Worm (Caenorhabditis elegans) whole organism, L4 larva: ENCODE data around the gene srdh-1.

Source experiments
- F26F4.8 ChIP-seq: fragments of 200-800 bp; sonication (Bioruptor generic); conservative IDR thresholded peaks from 2 replicates; pipeline ENCODE4 v1.3.6; 2022; ENCODE audit warnings: missing genetic modification characterization, missing compliant biosample characterization
- Y48G9A.11 ChIP-seq: fragments of 200-800 bp; sonication (Bioruptor generic); IDR thresholded peaks from 2 replicates; pipeline ENCODE4 v1.3.6; 2022; ENCODE audit warnings: missing genetic modification reagents, missing genetic modification characterization, missing compliant biosample characterization
- ZK546.5 ChIP-seq, 2 experiments: sonication (generic microtip); optimal IDR thresholded peaks; 2 replicates each; lab custom pipeline; 2017; ENCODE audit warnings: missing biosample characterization in 2 of 2, missing genetic modification characterization in 2 of 2
- ceh-32 ChIP-seq: sonication (generic microtip); optimal IDR thresholded peaks from 2 replicates; lab custom pipeline; 2016; ENCODE audit warnings: mild to moderate bottlenecking, missing genetic modification characterization, missing compliant biosample characterization; ENCODE audit not compliant: poor library complexity
- ces-1 ChIP-seq: fragments of 150-350 bp; sonication (generic microtip); optimal IDR thresholded peaks from 4 replicates; lab custom pipeline; 2014; ENCODE audit warnings: missing biosample characterization, missing genetic modification reagents, missing genetic modification characterization
- daf-19 ChIP-seq: fragments of 200-800 bp; sonication (Bioruptor generic); conservative IDR thresholded peaks from 2 replicates; pipeline ENCODE4 v1.3.6; 2022; ENCODE audit warnings: missing genetic modification characterization, missing compliant biosample characterization
- dmd-6 ChIP-seq: fragments of 200-800 bp; sonication (Bioruptor generic); IDR thresholded peaks from 2 replicates; pipeline ENCODE4 v1.3.6; 2022; ENCODE audit warnings: missing genetic modification reagents, missing genetic modification characterization, missing compliant biosample characterization
- dpl-1 ChIP-seq: fragments of 150-350 bp; optimal IDR thresholded peaks from 2 replicates; lab custom pipeline; 2014; ENCODE audit warnings: missing biosample characterization, missing genetic modification reagents, missing genetic modification characterization
- dve-1 ChIP-seq: sonication (generic microtip); optimal IDR thresholded peaks from 2 replicates; lab custom pipeline; 2017; ENCODE audit warnings: antibody characterized with exemption, mild to moderate bottlenecking, missing genetic modification characterization, missing compliant biosample characterization; ENCODE audit not compliant: insufficient read depth
- fkh-10 ChIP-seq: fragments of 150-350 bp; optimal IDR thresholded peaks from 2 replicates; lab custom pipeline; 2014; ENCODE audit warnings: missing biosample characterization, missing genetic modification reagents, missing genetic modification characterization
- fos-1 ChIP-seq: fragments of 150-350 bp; optimal IDR thresholded peaks from 2 replicates; lab custom pipeline; 2014; ENCODE audit warnings: missing biosample characterization, missing genetic modification characterization
- gei-8 ChIP-seq: fragments of 200-800 bp; sonication (Bioruptor generic); optimal IDR thresholded peaks from 2 replicates; lab custom pipeline; 2018; ENCODE audit warnings: mild to moderate bottlenecking, missing genetic modification characterization, missing compliant biosample characterization
- hlh-11 ChIP-seq: fragments of 200-800 bp; sonication (Bioruptor generic); optimal IDR thresholded peaks from 2 replicates; lab custom pipeline; 2018; ENCODE audit warnings: mild to moderate bottlenecking, missing genetic modification characterization, missing compliant biosample characterization
- hlh-30 ChIP-seq: sonication (generic microtip); optimal IDR thresholded peaks from 2 replicates; lab custom pipeline; 2017; ENCODE audit warnings: antibody characterized with exemption, mild to moderate bottlenecking, missing genetic modification characterization, missing compliant biosample characterization; ENCODE audit not compliant: insufficient read depth
- lin-1 ChIP-seq: fragments of 200-800 bp; sonication (Bioruptor generic); IDR thresholded peaks from 2 replicates; pipeline ENCODE4 v1.3.6; 2022; ENCODE audit warnings: missing genetic modification reagents, missing genetic modification characterization, missing compliant biosample characterization
- lin-15B ChIP-seq: fragments of 150-350 bp; sonication (generic microtip); optimal IDR thresholded peaks from 3 replicates; lab custom pipeline; 2014; ENCODE audit warnings: missing biosample characterization, missing genetic modification characterization
- lin-38 ChIP-seq: fragments of 200-800 bp; sonication (Bioruptor generic); IDR thresholded peaks from 2 replicates; pipeline ENCODE4 v1.3.6; 2022; ENCODE audit warnings: missing genetic modification reagents, missing genetic modification characterization, missing compliant biosample characterization
- lin-39 ChIP-seq: fragments of 150-350 bp; optimal IDR thresholded peaks from 2 replicates; lab custom pipeline; 2014; ENCODE audit warnings: missing biosample characterization, missing genetic modification reagents, missing genetic modification characterization
- lsy-2 ChIP-seq, 2 experiments: fragments of 150-350 bp in 1 of 2; sonication (generic microtip) in 1 of 2; optimal IDR thresholded peaks; 2 replicates each; lab custom pipeline; 2014 to 2017; ENCODE audit warnings: missing biosample characterization in 2 of 2, missing genetic modification characterization in 2 of 2
- mdl-1 ChIP-seq, 2 experiments: fragments of 150-350 bp in 1 of 2; sonication (generic microtip) in 1 of 2; optimal IDR thresholded peaks; 2 replicates each; lab custom pipeline; 2014 to 2017; ENCODE audit warnings: missing biosample characterization in 2 of 2, missing genetic modification characterization in 2 of 2
- mep-1 ChIP-seq: fragments of 150-350 bp; sonication (generic microtip); optimal IDR thresholded peaks from 3 replicates; lab custom pipeline; 2014; ENCODE audit warnings: missing biosample characterization, missing genetic modification characterization
- mes-2 ChIP-seq: sonication (generic microtip); optimal IDR thresholded peaks from 2 replicates; lab custom pipeline; 2016; ENCODE audit warnings: missing genotype, mild to moderate bottlenecking, missing genetic modification characterization, missing compliant biosample characterization; ENCODE audit not compliant: poor library complexity, severe bottlenecking
- mxl-3 ChIP-seq: fragments of 200-800 bp; sonication (Bioruptor generic); optimal IDR thresholded peaks from 2 replicates; lab custom pipeline; 2018; ENCODE audit warnings: mild to moderate bottlenecking, missing genetic modification characterization, missing compliant biosample characterization
- nhr-10 ChIP-seq: fragments of 150-350 bp; optimal IDR thresholded peaks from 2 replicates; lab custom pipeline; 2014; ENCODE audit warnings: missing biosample characterization, missing genetic modification characterization
- nhr-11 ChIP-seq: fragments of 150-350 bp; optimal IDR thresholded peaks from 2 replicates; lab custom pipeline; 2014; ENCODE audit warnings: missing biosample characterization, missing genetic modification characterization
- nhr-237 ChIP-seq: sonication (generic microtip); optimal IDR thresholded peaks from 2 replicates; lab custom pipeline; 2017; ENCODE audit warnings: missing biosample characterization, missing genetic modification characterization
- nhr-25 ChIP-seq: sonication (generic microtip); optimal IDR thresholded peaks from 2 replicates; lab custom pipeline; 2017; ENCODE audit warnings: missing genetic modification characterization, mild to moderate bottlenecking, missing compliant biosample characterization, antibody characterized with exemption, moderate library complexity, borderline replicate concordance; ENCODE audit not compliant: insufficient read depth
- nhr-28 ChIP-seq: fragments of 150-350 bp; optimal IDR thresholded peaks from 2 replicates; lab custom pipeline; 2014; ENCODE audit warnings: missing biosample characterization, missing genetic modification characterization
- nhr-41 ChIP-seq: fragments of 200-800 bp; sonication (Bioruptor generic); IDR thresholded peaks from 2 replicates; pipeline ENCODE4 v1.3.6; 2022; ENCODE audit warnings: missing genetic modification reagents, missing genetic modification characterization, missing compliant biosample characterization
- nhr-42 ChIP-seq: fragments of 200-800 bp; sonication (Bioruptor generic); IDR thresholded peaks from 2 replicates; pipeline ENCODE4 v1.3.6; 2022; ENCODE audit warnings: missing genetic modification characterization, missing compliant biosample characterization
- nhr-48 ChIP-seq: sonication (generic microtip); optimal IDR thresholded peaks from 2 replicates; lab custom pipeline; 2016; ENCODE audit warnings: mild to moderate bottlenecking, missing genetic modification characterization, missing compliant biosample characterization
- pqm-1 ChIP-seq: sonication (generic microtip); optimal IDR thresholded peaks from 2 replicates; lab custom pipeline; 2017; ENCODE audit warnings: missing biosample characterization, missing genetic modification characterization
- rbr-2 ChIP-seq: sonication (generic microtip); optimal IDR thresholded peaks from 2 replicates; lab custom pipeline; 2016; ENCODE audit warnings: missing genotype, missing genetic modification characterization, missing compliant biosample characterization
- saeg-2 ChIP-seq: fragments of 200-800 bp; sonication (Bioruptor generic); IDR thresholded peaks from 2 replicates; pipeline ENCODE4 v1.3.6; 2022; ENCODE audit warnings: missing genetic modification reagents, missing genetic modification characterization, missing compliant biosample characterization
- sdz-12 ChIP-seq: fragments of 200-800 bp; sonication (Bioruptor generic); optimal IDR thresholded peaks from 2 replicates; lab custom pipeline; 2018; ENCODE audit warnings: mild to moderate bottlenecking, missing genetic modification characterization, missing compliant biosample characterization
- skn-1 ChIP-seq: fragments of 150-350 bp; optimal IDR thresholded peaks from 2 replicates; lab custom pipeline; 2014; ENCODE audit warnings: missing biosample characterization, missing genetic modification characterization
- tra-1 ChIP-seq: fragments of 200-800 bp; sonication (Bioruptor generic); IDR thresholded peaks from 2 replicates; pipeline ENCODE4 v1.3.6; 2022; ENCODE audit warnings: missing genetic modification reagents, missing genetic modification characterization, missing compliant biosample characterization
- unc-130 ChIP-seq: sonication (generic microtip); optimal IDR thresholded peaks from 2 replicates; lab custom pipeline; 2016; ENCODE audit warnings: missing genetic modification reagents, missing genetic modification characterization, missing compliant biosample characterization
- unc-39 ChIP-seq: sonication (generic microtip); optimal IDR thresholded peaks from 2 replicates; lab custom pipeline; 2017; ENCODE audit warnings: missing biosample characterization, missing genetic modification characterization
- unc-62 ChIP-seq, 3 experiments: fragments of 150-350 bp in 1 of 3; sonication (generic microtip); optimal IDR thresholded peaks in 2 of 3; peaks in 1 of 3; 1 replicate in 1 of 3; 2 replicates in 2 of 3; lab custom pipeline; 2014 to 2017; ENCODE audit warnings: missing biosample characterization in 3 of 3, missing genetic modification characterization in 3 of 3, missing genetic modification reagents in 3 of 3, missing genotype in 1 of 3
- vab-7 ChIP-seq: fragments of 200-800 bp; sonication (Bioruptor generic); IDR thresholded peaks from 2 replicates; pipeline ENCODE4 v1.3.6; 2022; ENCODE audit warnings: missing genetic modification reagents, missing genetic modification characterization, missing compliant biosample characterization
- zag-1 ChIP-seq: fragments of 150-350 bp; optimal IDR thresholded peaks from 2 replicates; lab custom pipeline; 2014; ENCODE audit warnings: missing biosample characterization, missing genetic modification characterization
- zfp-2 ChIP-seq: sonication (generic microtip); optimal IDR thresholded peaks from 2 replicates; lab custom pipeline; 2016; ENCODE audit warnings: mild to moderate bottlenecking, missing genetic modification characterization, missing compliant biosample characterization

Gene srdh-1

ce11 chrII:8259674-8260073 is 4.8 kb upstream of the srdh-1 start:
- TF ChIP-seq dmd-6 (GFP tag; lab: Robert Waterston, UW): peak; percentile 48
- no peak for TF ChIP-seq lin-15B (tag; lab: Kevin White, UChicago)
- TF ChIP-seq nhr-25: peak; percentile 2
- TF ChIP-seq lin-38 (GFP tag; lab: Robert Waterston, UW): no peak
- TF ChIP-seq hlh-30 (tag; lab: Kevin White, UChicago): peak; percentile 70
- TF ChIP-seq unc-62 (GFP tag; optimal IDR thresholded peaks at IDR 0.05 in 1 of 2; lab: Kevin White, UChicago): peak in 1 of 2 experiments; percentile 7
- no peak for TF ChIP-seq unc-62 (tag; optimal IDR thresholded peaks at IDR 0.05; lab: Kevin White, UChicago)
- no peak for TF ChIP-seq skn-1
- TF ChIP-seq mes-2: no peak
- TF ChIP-seq nhr-237 (tag; lab: Kevin White, UChicago): no peak
- no peak for TF ChIP-seq nhr-42 (GFP tag; lab: Robert Waterston, UW)
- peak; percentile 27 for TF ChIP-seq mxl-3
- peak; percentile 50 for TF ChIP-seq hlh-11 (tag; lab: Kevin White, UChicago)
- TF ChIP-seq zag-1: no peak
- peak; percentile 12 for TF ChIP-seq nhr-28 (tag; lab: Kevin White, UChicago)
- TF ChIP-seq gei-8: no peak
- 0 out of 2 replicates have a peak, but pooled peaks have one; percentile 15 for TF ChIP-seq tra-1 (GFP tag; lab: Robert Waterston, UW)

- TF ChIP-seq mdl-1 (tag; optimal IDR thresholded peaks at IDR 0.05; lab: Kevin White, UChicago) (peak in 1 of 2 experiments; percentile 34), mep-1 (tag; lab: Kevin White, UChicago) (no peak), lsy-2 (tag; optimal IDR thresholded peaks at IDR 0.05; lab: Kevin White, UChicago) (peak in 1 of 2 experiments; percentile 8), dve-1 (tag; lab: Kevin White, UChicago) (peak; percentile 21), nhr-28 (tag; lab: Kevin White, UChicago) (peak; percentile 65), nhr-11 (tag; lab: Kevin White, UChicago) (no peak), daf-19 (no peak), mxl-3 (peak; percentile 75), hlh-11 (tag; lab: Kevin White, UChicago) (peak; percentile 7), nhr-25 (peak; percentile 20), unc-62 (GFP tag; optimal IDR thresholded peaks at IDR 0.05 in 1 of 2; lab: Kevin White, UChicago) (peak in 1 of 2 experiments; percentile 67), unc-62 (tag; optimal IDR thresholded peaks at IDR 0.05; lab: Kevin White, UChicago) (no peak), saeg-2 (GFP tag; lab: Robert Waterston, UW) (no peak), nhr-10 (no peak), nhr-48 (peak; percentile 85), dmd-6 (GFP tag; lab: Robert Waterston, UW) (peak; percentile 71), hlh-30 (tag; lab: Kevin White, UChicago) (peak; percentile 69)
Observed at ce11 chrII:8263562-8263961, 899 bp upstream of the srdh-1 start.

ce11 chrII:8266559-8266958 is 2.1 kb downstream of the srdh-1 start:
- TF ChIP-seq unc-130 (GFP tag; lab: Kevin White, UChicago): no peak
- TF ChIP-seq nhr-11 (tag; lab: Kevin White, UChicago): no peak
- TF ChIP-seq lin-39 (tag; lab: Kevin White, UChicago): no peak
- TF ChIP-seq lin-1: peak; percentile 18; the same call in 1 of the 2 replicates
- TF ChIP-seq nhr-28 (tag; lab: Kevin White, UChicago): peak; percentile 56
- TF ChIP-seq nhr-41 (GFP tag; lab: Robert Waterston, UW): peak; percentile 87; the same call in 1 of the 2 replicates
- TF ChIP-seq pqm-1 (tag; lab: Kevin White, UChicago): peak; percentile 89
- no peak for TF ChIP-seq Y48G9A.11 (GFP tag; lab: Robert Waterston, UW)
- TF ChIP-seq skn-1: no peak
- TF ChIP-seq dmd-6 (GFP tag; lab: Robert Waterston, UW): peak; percentile 79
- no peak for TF ChIP-seq lin-15B (tag; lab: Kevin White, UChicago)
- TF ChIP-seq zag-1: no peak
- peak; percentile 35 for TF ChIP-seq hlh-11 (tag; lab: Kevin White, UChicago)
- no peak for TF ChIP-seq ceh-32
- TF ChIP-seq mxl-3: peak; percentile 38

- TF ChIP-seq hlh-11 (tag; lab: Kevin White, UChicago): peak; percentile 17
- TF ChIP-seq mep-1 (tag; lab: Kevin White, UChicago): no peak
- TF ChIP-seq dpl-1 (GFP tag; lab: Kevin White, UChicago): no peak
- peak in 1 of 2 experiments; percentile 56 for TF ChIP-seq mdl-1 (tag; optimal IDR thresholded peaks at IDR 0.05; lab: Kevin White, UChicago)
- no peak for TF ChIP-seq sdz-12 (GFP tag; lab: Kevin White, UChicago)
- peak; percentile 17 for TF ChIP-seq hlh-30 (tag; lab: Kevin White, UChicago)
- TF ChIP-seq nhr-42 (GFP tag; lab: Robert Waterston, UW): no peak
- no peak for TF ChIP-seq rbr-2 (tag; lab: Kevin White, UChicago)
- TF ChIP-seq nhr-28 (tag; lab: Kevin White, UChicago): peak; percentile 53
- no peak for TF ChIP-seq zfp-2
- no peak for TF ChIP-seq ces-1 (GFP tag; lab: Kevin White, UChicago)
- no peak for TF ChIP-seq unc-39
- no peak for TF ChIP-seq F26F4.8 (GFP tag; lab: Robert Waterston, UW)
- TF ChIP-seq ZK546.5 (tag; optimal IDR thresholded peaks at IDR 0.05; lab: Kevin White, UChicago): no peak
- no peak for TF ChIP-seq mes-2
- no peak for TF ChIP-seq fkh-10 (GFP tag; lab: Kevin White, UChicago)
- no peak for TF ChIP-seq vab-7 (GFP tag; lab: Robert Waterston, UW)
- TF ChIP-seq fos-1: no peak
Observed at ce11 chrII:8267679-8268078, 3.2 kb downstream of the srdh-1 start.
